Worm (Caenorhabditis elegans): ENCODE measurements around the gene T21H3.1.
"Not testable (repeated sequence)": the region's sequence is repeated elsewhere in the genome, so short reads cannot be mapped to it uniquely, and the experiment has no call there.

ce11 chrV:1197064-1197724 lies 20.7 kb downstream of the T21H3.1 start:
- not testable (repeated sequence) for TF ChIP-seq tra-4 (tag; optimal IDR thresholded peaks at IDR 0.05); ama-1 (optimal IDR thresholded peaks at IDR 0.05); tbx-11 (GFP tag; IDR thresholded peaks at IDR 0.05); hnd-1 (tag; optimal IDR thresholded peaks at IDR 0.05); flt-1 (GFP tag; IDR thresholded peaks at IDR 0.05); F13C5.2 (tag; optimal IDR thresholded peaks at IDR 0.05); B0310.2 (tag; optimal IDR thresholded peaks at IDR 0.05)
- peak; percentile 33 for TF ChIP-seq ets-7 (tag; optimal IDR thresholded peaks at IDR 0.05)
- TF ChIP-seq pes-1 (GFP tag; IDR thresholded peaks at IDR 0.05) = peak; percentile 63
- TF ChIP-seq sea-1 (GFP tag; conservative IDR thresholded peaks at IDR 0.05) = peak; percentile 66; the same call in 1 of the 2 replicates
- TF ChIP-seq aly-1 (tag; optimal IDR thresholded peaks at IDR 0.05) = peak; percentile 32
- peak; percentile 24; the same call in 1 of the 2 replicates for TF ChIP-seq tbx-37 (GFP tag; conservative IDR thresholded peaks at IDR 0.05)
- TF ChIP-seq scrt-1 (GFP tag; IDR thresholded peaks at IDR 0.05) = peak; percentile 23; the same call in 1 of the 2 replicates
